Fruit fly (Drosophila melanogaster) whole organism, embryonic: ENCODE results near the gene alphaTub84B.

Experiments used
- Atf3 ChIP-seq: fragments of 200-800 bp; sonication (Bioruptor generic); optimal IDR thresholded peaks from 3 replicates; lab custom pipeline; 2016; ENCODE audit warnings: missing biosample characterization, missing genetic modification characterization
- B-H1 ChIP-seq: fragments of 200-800 bp; sonication (Bioruptor generic); IDR thresholded peaks from 3 replicates; pipeline ENCODE4 v1.3.6; 2022; ENCODE audit warnings: missing biosample characterization, missing genetic modification characterization
- Bgb ChIP-seq: fragments of 200-800 bp; sonication (Bioruptor generic); IDR thresholded peaks from 2 replicates; pipeline ENCODE4 v1.3.6; 2022; ENCODE audit warnings: missing biosample characterization, missing genetic modification characterization; ENCODE audit not compliant: partially characterized antibody
- CG12391 ChIP-seq: fragments of 200-800 bp; sonication (Bioruptor generic); optimal IDR thresholded peaks from 3 replicates; lab custom pipeline; 2018; ENCODE audit warnings: missing biosample characterization, mild to moderate bottlenecking, missing genetic modification characterization, moderate library complexity
- CG13424 ChIP-seq: fragments of 200-800 bp; sonication (Bioruptor generic); optimal IDR thresholded peaks from 2 replicates; lab custom pipeline; 2019; ENCODE audit warnings: missing biosample characterization, mild to moderate bottlenecking, missing genetic modification characterization, moderate library complexity
- CG13624 ChIP-seq: fragments of 200-800 bp; sonication (Bioruptor generic); optimal IDR thresholded peaks from 2 replicates; lab custom pipeline; 2016; ENCODE audit warnings: missing biosample characterization, missing genetic modification characterization
- CG1529 ChIP-seq: fragments of 200-800 bp; sonication (Bioruptor generic); optimal IDR thresholded peaks from 3 replicates; lab custom pipeline; 2018; ENCODE audit warnings: missing biosample characterization, missing genetic modification characterization
- CG30431 ChIP-seq: fragments of 200-800 bp; sonication (Bioruptor generic); optimal IDR thresholded peaks from 2 replicates; lab custom pipeline; 2017; ENCODE audit warnings: missing biosample characterization, missing genetic modification characterization
- CG31441 ChIP-seq: fragments of 200-800 bp; sonication (Bioruptor generic); IDR thresholded peaks from 2 replicates; pipeline ENCODE4 v1.3.6; 2022; ENCODE audit warnings: missing biosample characterization, missing genetic modification characterization
- CG3163 ChIP-seq: fragments of 200-800 bp; sonication (Bioruptor generic); optimal IDR thresholded peaks from 3 replicates; lab custom pipeline; 2016; ENCODE audit warnings: missing biosample characterization, missing genetic modification characterization
- CG34376 ChIP-seq: fragments of 200-800 bp; sonication (Bioruptor generic); optimal IDR thresholded peaks from 2 replicates; lab custom pipeline; 2018; ENCODE audit warnings: missing biosample characterization, mild to moderate bottlenecking, missing genetic modification characterization
- CG3995 ChIP-seq: fragments of 200-800 bp; sonication (Bioruptor generic); optimal IDR thresholded peaks from 3 replicates; lab custom pipeline; 2016; ENCODE audit warnings: missing biosample characterization, missing genetic modification characterization
- CG4328 ChIP-seq: fragments of 200-800 bp; sonication (Bioruptor generic); optimal IDR thresholded peaks from 3 replicates; lab custom pipeline; 2017; ENCODE audit warnings: missing biosample characterization, missing genetic modification reagents, missing genetic modification characterization
- CkIIα-i1 ChIP-seq: fragments of 200-800 bp; sonication (Bioruptor generic); IDR thresholded peaks from 2 replicates; pipeline ENCODE4 v1.3.6; 2022; ENCODE audit warnings: missing biosample characterization, missing genetic modification characterization
- D ChIP-seq, 2 experiments: fragments of 200-800 bp in 1 of 2; fragments of >200 bp in 1 of 2; sonication (Bioruptor generic) in 1 of 2; optimal IDR thresholded peaks; 2 replicates in 1 of 2; 3 replicates in 1 of 2; lab custom pipeline; 2017; ENCODE audit warnings: mild to moderate bottlenecking in 1 of 2, missing biosample characterization in 1 of 2, missing genetic modification characterization in 1 of 2, missing genetic modification reagents in 1 of 2
- Deaf1 ChIP-seq: fragments of 200-800 bp; optimal IDR thresholded peaks from 3 replicates; lab custom pipeline; 2019; ENCODE audit warnings: missing biosample characterization, mild to moderate bottlenecking, missing genetic modification characterization, moderate library complexity
- Dip2 ChIP-seq: fragments of 200-800 bp; sonication (Bioruptor generic); IDR thresholded peaks from 2 replicates; pipeline ENCODE4 v1.3.6; 2022; ENCODE audit warnings: missing biosample characterization, missing genetic modification characterization
- Doc3 ChIP-seq: fragments of 200-800 bp; sonication (Bioruptor generic); IDR thresholded peaks from 3 replicates; pipeline ENCODE4 v1.3.6; 2022; ENCODE audit warnings: missing biosample characterization, missing genetic modification characterization; ENCODE audit not compliant: partially characterized antibody
- Drgx ChIP-seq: fragments of 200-800 bp; sonication (Bioruptor generic); IDR thresholded peaks from 2 replicates; pipeline ENCODE4 v1.3.6; 2022; ENCODE audit warnings: missing biosample characterization, missing genetic modification characterization
- Ets97D ChIP-seq: fragments of 200-800 bp; sonication (Bioruptor generic); optimal IDR thresholded peaks from 3 replicates; lab custom pipeline; 2016; ENCODE audit warnings: missing biosample characterization, missing genetic modification characterization
- Fer1 ChIP-seq: fragments of 200-800 bp; sonication (Bioruptor generic); optimal IDR thresholded peaks from 2 replicates; lab custom pipeline; 2017; ENCODE audit warnings: missing biosample characterization, mild to moderate bottlenecking, missing genetic modification characterization
- HmgD ChIP-seq: fragments of 200-800 bp; sonication (Bioruptor generic); optimal IDR thresholded peaks from 3 replicates; lab custom pipeline; 2016; ENCODE audit warnings: missing biosample characterization, missing genetic modification characterization
- Kr ChIP-seq: fragments of 200-800 bp; sonication (Bioruptor generic); optimal IDR thresholded peaks from 2 replicates; lab custom pipeline; 2017; ENCODE audit warnings: missing biosample characterization, mild to moderate bottlenecking, missing genetic modification characterization
- Lim3 ChIP-seq: fragments of 200-800 bp; sonication (Bioruptor generic); IDR thresholded peaks from 2 replicates; pipeline ENCODE4 v1.3.6; 2022; ENCODE audit warnings: missing biosample characterization, missing genetic modification characterization
- NK7.1 ChIP-seq: fragments of 200-800 bp; sonication (Bioruptor generic); optimal IDR thresholded peaks from 3 replicates; lab custom pipeline; 2016; ENCODE audit warnings: missing biosample characterization, missing genetic modification characterization
- Oli ChIP-seq: fragments of 200-800 bp; sonication (Bioruptor generic); optimal IDR thresholded peaks from 2 replicates; lab custom pipeline; 2018; ENCODE audit warnings: missing biosample characterization, mild to moderate bottlenecking, missing genetic modification characterization, moderate library complexity
- Pdp1 ChIP-seq, 2 experiments: fragments of 200-800 bp; sonication (Bioruptor generic); optimal IDR thresholded peaks; 3 replicates each; lab custom pipeline; 2016; ENCODE audit warnings: missing biosample characterization in 2 of 2, missing genetic modification characterization in 2 of 2, mild to moderate bottlenecking in 1 of 2, moderate library complexity in 1 of 2
- Scr ChIP-seq: fragments of 200-800 bp; sonication (Bioruptor generic); IDR thresholded peaks from 2 replicates; pipeline ENCODE4 v1.3.6; 2022; ENCODE audit warnings: missing biosample characterization, missing genetic modification characterization; ENCODE audit not compliant: partially characterized antibody
- Spps ChIP-seq: fragments of 200-800 bp; sonication (Bioruptor generic); optimal IDR thresholded peaks from 2 replicates; lab custom pipeline; 2018; ENCODE audit warnings: missing biosample characterization, mild to moderate bottlenecking, missing genetic modification characterization
- Xrp1 ChIP-seq: fragments of 200-800 bp; sonication (Bioruptor generic); IDR thresholded peaks from 2 replicates; pipeline ENCODE4 v1.3.6; 2022; ENCODE audit warnings: missing biosample characterization, missing genetic modification characterization
- bowl ChIP-seq: fragments of 200-800 bp; sonication (Bioruptor generic); IDR thresholded peaks from 2 replicates; pipeline ENCODE4 v1.3.6; 2022; ENCODE audit warnings: missing biosample characterization, missing genetic modification characterization
- cas ChIP-seq: fragments of 200-800 bp; sonication (Bioruptor generic); IDR thresholded peaks from 2 replicates; pipeline ENCODE4 v1.3.6; 2022; ENCODE audit warnings: missing biosample characterization, missing genetic modification characterization
- cato ChIP-seq: fragments of 200-800 bp; sonication (Bioruptor generic); optimal IDR thresholded peaks from 2 replicates; lab custom pipeline; 2016; ENCODE audit warnings: missing biosample characterization, missing genetic modification characterization, borderline replicate concordance
- croc ChIP-seq: fragments of 200-800 bp; sonication (Bioruptor generic); conservative IDR thresholded peaks from 3 replicates; pipeline ENCODE4 v1.3.6; 2022; ENCODE audit warnings: missing biosample characterization, missing genetic modification characterization
- crol ChIP-seq: fragments of 200-800 bp; sonication (Bioruptor generic); IDR thresholded peaks from 2 replicates; pipeline ENCODE4 v1.3.6; 2022; ENCODE audit warnings: missing biosample characterization, missing genetic modification characterization
- disco-r ChIP-seq: fragments of 200-800 bp; sonication (Bioruptor generic); optimal IDR thresholded peaks from 2 replicates; lab custom pipeline; 2016; ENCODE audit warnings: missing biosample characterization, missing genetic modification characterization
- emc ChIP-seq: fragments of 200-800 bp; sonication (Bioruptor generic); optimal IDR thresholded peaks from 2 replicates; lab custom pipeline; 2016; ENCODE audit warnings: missing biosample characterization, missing genetic modification characterization
- h ChIP-seq: fragments of >200 bp; optimal IDR thresholded peaks from 2 replicates; lab custom pipeline; 2017
- hbn ChIP-seq: fragments of 200-800 bp; sonication (Bioruptor generic); IDR thresholded peaks from 2 replicates; pipeline ENCODE4 v1.3.6; 2022; ENCODE audit warnings: missing biosample characterization, missing genetic modification characterization; ENCODE audit not compliant: partially characterized antibody
- mam ChIP-seq: fragments of 200-800 bp; sonication (Bioruptor generic); optimal IDR thresholded peaks from 3 replicates; lab custom pipeline; 2016; ENCODE audit warnings: missing biosample characterization, missing genetic modification characterization
- nmo ChIP-seq: fragments of 200-800 bp; sonication (Bioruptor generic); optimal IDR thresholded peaks from 2 replicates; lab custom pipeline; 2018; ENCODE audit warnings: missing biosample characterization, mild to moderate bottlenecking, missing genetic modification characterization, moderate library complexity
- pita ChIP-seq: fragments of 200-800 bp; sonication (Bioruptor generic); optimal IDR thresholded peaks from 2 replicates; lab custom pipeline; 2017; ENCODE audit warnings: missing biosample characterization, mild to moderate bottlenecking, missing genetic modification characterization
- pnt ChIP-seq: fragments of 200-800 bp; sonication (Bioruptor generic); optimal IDR thresholded peaks from 3 replicates; lab custom pipeline; 2016; ENCODE audit warnings: missing biosample characterization, missing genetic modification characterization
- repo ChIP-seq: fragments of 200-800 bp; sonication (Bioruptor generic); optimal IDR thresholded peaks from 2 replicates; lab custom pipeline; 2016; ENCODE audit warnings: missing biosample characterization, missing genetic modification characterization
- row ChIP-seq: fragments of 200-800 bp; sonication (Bioruptor generic); IDR thresholded peaks from 3 replicates; pipeline ENCODE4 v1.3.6; 2022; ENCODE audit warnings: missing biosample characterization, missing genetic modification characterization
- run ChIP-seq: fragments of 200-800 bp; sonication (Bioruptor generic); optimal IDR thresholded peaks from 3 replicates; lab custom pipeline; 2018; ENCODE audit warnings: missing biosample characterization, mild to moderate bottlenecking, missing genetic modification characterization
- scrt ChIP-seq: fragments of 200-800 bp; sonication (Bioruptor generic); optimal IDR thresholded peaks from 2 replicates; lab custom pipeline; 2018; ENCODE audit warnings: missing biosample characterization, mild to moderate bottlenecking, missing genetic modification characterization, moderate library complexity
- sna ChIP-seq: fragments of 200-800 bp; sonication (Bioruptor generic); IDR thresholded peaks from 2 replicates; pipeline ENCODE4 v1.3.6; 2022; ENCODE audit warnings: missing biosample characterization, missing genetic modification characterization; ENCODE audit not compliant: partially characterized antibody
- unc-4 ChIP-seq: fragments of 200-800 bp; sonication (Bioruptor generic); IDR thresholded peaks from 2 replicates; pipeline ENCODE4 v1.3.6; 2022; ENCODE audit warnings: missing biosample characterization, missing genetic modification characterization; ENCODE audit not compliant: partially characterized antibody
- wdn ChIP-seq: fragments of 200-800 bp; sonication (Bioruptor generic); IDR thresholded peaks from 2 replicates; pipeline ENCODE4 v1.3.6; 2022; ENCODE audit warnings: missing biosample characterization, missing genetic modification characterization

alphaTub84B gene

dm6 chr3R:7127966-7128365 is 41.6 kb downstream of the alphaTub84B start, which contains the start of gene CG10068 (continued):
- peak; percentile 77 for TF ChIP-seq croc
- TF ChIP-seq CG3163 (GFP tag; lab: Kevin White, UChicago), result peak; percentile 71
- TF ChIP-seq cato, result peak; percentile 64
- TF ChIP-seq CG12391 (tag; lab: Kevin White, UChicago), result peak; percentile 95
- peak; percentile 94 for TF ChIP-seq nmo (GFP tag; lab: Kevin White, UChicago)
- no peak for TF ChIP-seq Bgb (GFP tag; lab: Robert Waterston, UW)
- peak; percentile 69 for TF ChIP-seq emc
- peak; percentile 89 to 91 for TF ChIP-seq Pdp1 (GFP tag; optimal IDR thresholded peaks at IDR 0.05; lab: Kevin White, UChicago)
- peak; percentile 71 for TF ChIP-seq CG4328 (GFP tag; lab: Kevin White, UChicago)
- peak; percentile 62 for TF ChIP-seq Drgx
- TF ChIP-seq Xrp1 (GFP tag; lab: Robert Waterston, UW), result peak; percentile 97
- peak; percentile 83 for TF ChIP-seq wdn
- peak; percentile 88 for TF ChIP-seq CG31441 (GFP tag; lab: Robert Waterston, UW)
- TF ChIP-seq disco-r (GFP tag; lab: Kevin White, UChicago), result peak; percentile 38
- TF ChIP-seq Oli (tag; lab: Kevin White, UChicago), result peak; percentile 72
- peak; percentile 86 for TF ChIP-seq B-H1 (GFP tag; lab: Robert Waterston, UW)
- peak; percentile 87 for TF ChIP-seq CG13624 (GFP tag; lab: Kevin White, UChicago)
- TF ChIP-seq h (lab: Kevin White, UChicago), result no peak
- no peak for TF ChIP-seq D (optimal IDR thresholded peaks at IDR 0.05; lab: Kevin White, UChicago)
- peak; percentile 83 for TF ChIP-seq D (GFP tag; optimal IDR thresholded peaks at IDR 0.05; lab: Kevin White, UChicago)
- TF ChIP-seq CG13424 (tag; lab: Kevin White, UChicago), result peak; percentile 88
- TF ChIP-seq CkIIα-i1 (GFP tag; lab: Robert Waterston, UW), result no peak
- peak; percentile 87 for TF ChIP-seq Ets97D (GFP tag; lab: Kevin White, UChicago)
- peak; percentile 72 for TF ChIP-seq pnt (GFP tag; lab: Kevin White, UChicago)
- TF ChIP-seq CG3995 (GFP tag; lab: Kevin White, UChicago), result peak; percentile 44
- TF ChIP-seq NK7.1 (GFP tag; lab: Kevin White, UChicago), result peak; percentile 71
- TF ChIP-seq Scr (GFP tag; lab: Robert Waterston, UW), result 0 out of 2 replicates have a peak, but pooled peaks have one; percentile 22
- TF ChIP-seq scrt (GFP tag; lab: Kevin White, UChicago), result peak; percentile 64
- TF ChIP-seq Atf3, result peak; percentile 84
- 0 out of 2 replicates have a peak, but pooled peaks have one; percentile 27 for TF ChIP-seq unc-4 (GFP tag; lab: Robert Waterston, UW)
- peak; percentile 50; the same call in 1 of the 2 replicates for TF ChIP-seq Lim3 (GFP tag; lab: Robert Waterston, UW)
- TF ChIP-seq Doc3, result no peak
- TF ChIP-seq Spps (tag; lab: Kevin White, UChicago), result peak; percentile 80
- TF ChIP-seq HmgD, result peak; percentile 60
- TF ChIP-seq cas (GFP tag; lab: Robert Waterston, UW), result peak; percentile 65
- TF ChIP-seq CG34376 (GFP tag; lab: Kevin White, UChicago), result peak; percentile 74
- TF ChIP-seq mam, result peak; percentile 87
- TF ChIP-seq pita, result no peak
- TF ChIP-seq row (GFP tag; lab: Robert Waterston, UW), result peak; percentile 91
- TF ChIP-seq Deaf1 (tag; lab: Kevin White, UChicago), result peak; percentile 55
- TF ChIP-seq Kr (GFP tag; lab: Kevin White, UChicago), result no peak
- TF ChIP-seq Dip2 (GFP tag; lab: Robert Waterston, UW), result peak; percentile 40; the same call in 1 of the 2 replicates
- peak; percentile 51 for TF ChIP-seq run (tag; lab: Kevin White, UChicago)
- TF ChIP-seq sna (GFP tag; lab: Robert Waterston, UW), result peak; percentile 59; the same call in 1 of the 2 replicates
- TF ChIP-seq crol (GFP tag; lab: Robert Waterston, UW), result peak; percentile 45; the same call in 1 of the 2 replicates
- TF ChIP-seq bowl, result peak; percentile 87
- TF ChIP-seq CG1529 (GFP tag; lab: Kevin White, UChicago), result peak; percentile 79
- TF ChIP-seq hbn (GFP tag; lab: Robert Waterston, UW), result no peak; the same call in 1 of the 2 replicates
- TF ChIP-seq repo (GFP tag; lab: Kevin White, UChicago), result peak; percentile 72
- TF ChIP-seq CG30431 (GFP tag; lab: Kevin White, UChicago), result peak; percentile 76
- TF ChIP-seq Fer1 (GFP tag; lab: Kevin White, UChicago), result peak; percentile 84
